Worm (Caenorhabditis elegans) whole organism, young adult: Measurements from ENCODE around the gene F40G9.6.

ENCODE experiments used
- C06A6.2 ChIP-seq: fragments of 200-800 bp; sonication (Bioruptor generic); conservative IDR thresholded peaks from 2 replicates; pipeline ENCODE4 v1.3.6; 2022; ENCODE audit warnings: missing genetic modification characterization, missing compliant biosample characterization
- K12H6.12 ChIP-seq: fragments of 200-800 bp; sonication (Bioruptor generic); optimal IDR thresholded peaks from 2 replicates; lab custom pipeline; 2018; ENCODE audit warnings: mild to moderate bottlenecking, missing genetic modification characterization, missing compliant biosample characterization
- attf-3 ChIP-seq: fragments of 200-800 bp; sonication (Bioruptor generic); conservative IDR thresholded peaks from 2 replicates; pipeline ENCODE4 v1.3.6; 2022; ENCODE audit warnings: missing genetic modification reagents, missing genetic modification characterization, missing compliant biosample characterization
- attf-6 ChIP-seq: fragments of 200-800 bp; sonication (Bioruptor generic); IDR thresholded peaks from 2 replicates; pipeline ENCODE4 v1.3.6; 2022; ENCODE audit warnings: missing genetic modification reagents, missing genetic modification characterization, missing compliant biosample characterization
- bed-1 ChIP-seq: fragments of 200-800 bp; sonication (Bioruptor generic); IDR thresholded peaks from 2 replicates; pipeline ENCODE4 v1.3.6; 2022; ENCODE audit warnings: missing genetic modification reagents, missing genetic modification characterization, missing compliant biosample characterization
- ceh-27 ChIP-seq: fragments of 200-800 bp; sonication (Bioruptor generic); optimal IDR thresholded peaks from 2 replicates; lab custom pipeline; 2018; ENCODE audit warnings: mild to moderate bottlenecking, missing genetic modification characterization, moderate library complexity, missing compliant biosample characterization
- dpl-1 ChIP-seq: fragments of 150-350 bp; optimal IDR thresholded peaks from 2 replicates; lab custom pipeline; 2014; ENCODE audit warnings: missing biosample characterization, missing genetic modification reagents, missing genetic modification characterization
- lir-1 ChIP-seq: fragments of 200-800 bp; sonication (Bioruptor generic); conservative IDR thresholded peaks from 2 replicates; pipeline ENCODE4 v1.3.6; 2022; ENCODE audit warnings: missing genetic modification reagents, missing genetic modification characterization, missing compliant biosample characterization
- somi-1 ChIP-seq: fragments of 200-800 bp; sonication (Bioruptor generic); optimal IDR thresholded peaks from 2 replicates; lab custom pipeline; 2018; ENCODE audit warnings: mild to moderate bottlenecking, missing genetic modification characterization, missing compliant biosample characterization
- unc-130 ChIP-seq: sonication (generic microtip); optimal IDR thresholded peaks from 2 replicates; lab custom pipeline; 2016; ENCODE audit warnings: missing genetic modification reagents, missing genetic modification characterization, missing compliant biosample characterization

ce11 chrIII:184335-184734 lies 5.0 kb downstream of the F40G9.6 start:
- no peak for TF ChIP-seq bed-1 (GFP tag; lab: Robert Waterston, UW)
- no peak for TF ChIP-seq dpl-1 (GFP tag; lab: Kevin White, UChicago)
- TF ChIP-seq somi-1 (GFP tag; lab: Kevin White, UChicago), result no peak
- TF ChIP-seq K12H6.12 (tag; lab: Kevin White, UChicago), result no peak
- no peak for TF ChIP-seq attf-6 (GFP tag; lab: Robert Waterston, UW)
- no peak for TF ChIP-seq lir-1
- TF ChIP-seq C06A6.2 (GFP tag; lab: Robert Waterston, UW), result no peak
- no peak for TF ChIP-seq unc-130 (GFP tag; lab: Kevin White, UChicago)
- TF ChIP-seq ceh-27 (GFP tag; lab: Kevin White, UChicago), result no peak
- no peak for TF ChIP-seq attf-3 (GFP tag; lab: Robert Waterston, UW)
